Fruit fly (Drosophila melanogaster): ENCODE results near the gene amx.

Gene amx

DNA sequence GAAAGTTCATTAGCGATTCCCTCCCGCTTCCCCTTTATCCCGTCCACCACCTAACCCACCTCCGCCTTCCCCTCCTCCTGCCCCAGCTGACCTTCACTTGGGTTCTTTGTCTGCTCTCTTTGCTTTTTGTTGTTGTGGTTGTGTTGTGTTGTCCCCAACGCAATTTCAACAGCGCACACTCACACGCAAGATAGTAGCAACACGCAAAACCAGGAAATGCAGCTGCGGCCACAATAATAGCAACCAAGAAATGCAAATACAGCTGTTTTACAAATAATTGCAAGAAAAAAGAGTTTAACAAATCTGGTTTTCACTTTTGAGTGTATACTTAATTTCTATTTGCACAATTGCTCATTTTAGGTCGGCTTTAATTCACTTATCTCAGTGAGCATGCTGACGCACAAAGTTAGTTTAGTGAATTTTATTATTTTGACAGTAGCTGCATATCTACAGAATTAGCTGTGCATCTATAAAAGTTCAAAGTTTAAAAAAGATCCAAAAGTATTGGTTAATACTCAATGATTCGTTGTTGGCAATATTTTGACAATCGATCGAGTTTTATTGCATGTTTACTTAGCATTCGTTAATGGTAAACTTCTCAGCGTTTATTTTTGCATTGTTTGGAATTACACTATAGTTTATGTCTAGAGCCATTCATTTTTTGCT is 4.2 kb upstream of the amx start (continued):
- TF ChIP-seq cwo (GFP tag; optimal IDR thresholded peaks at IDR 0.05) (no peak), CG2116 (GFP tag; optimal IDR thresholded peaks at IDR 0.05) (no peak), yki (optimal IDR thresholded peaks at IDR 0.05) (no peak), CG8944 (GFP tag; optimal IDR thresholded peaks at IDR 0.05) (no peak), Ets97D (GFP tag; optimal IDR thresholded peaks at IDR 0.05) (no peak), Stat92E (GFP tag; optimal IDR thresholded peaks at IDR 0.05) (no peak), CG17186 (GFP tag; optimal IDR thresholded peaks at IDR 0.05) (no peak), kah (GFP tag; optimal IDR thresholded peaks at IDR 0.05) (no peak), her (GFP tag; optimal IDR thresholded peaks at IDR 0.05) (no peak), CG9797 (GFP tag; optimal IDR thresholded peaks at IDR 0.05) (no peak), Dref (GFP tag; IDR thresholded peaks at IDR 0.05) (no peak), Rfx (GFP tag; IDR thresholded peaks at IDR 0.05) (no peak), CHES-1-like (GFP tag; optimal IDR thresholded peaks at IDR 0.05) (no peak), CG11696 (GFP tag; IDR thresholded peaks at IDR 0.05) (peak; percentile 95), CG4730 (GFP tag; IDR thresholded peaks at IDR 0.05) (no peak), mirr (GFP tag; optimal IDR thresholded peaks at IDR 0.05) (no peak), slbo (GFP tag; IDR thresholded peaks at IDR 0.05) (peak; percentile 51), CG10565 (GFP tag; optimal IDR thresholded peaks at IDR 0.05) (no peak), NC2α (GFP tag; optimal IDR thresholded peaks at IDR 0.05) (no peak), Atf6 (GFP tag; IDR thresholded peaks at IDR 0.05) (no peak), sqz (GFP tag; optimal IDR thresholded peaks at IDR 0.05) (no peak), nom (GFP tag; optimal IDR thresholded peaks at IDR 0.05) (peak; percentile 44), luna (GFP tag; optimal IDR thresholded peaks at IDR 0.05) (no peak), CG4820 (GFP tag; optimal IDR thresholded peaks at IDR 0.05) (no peak), ems (GFP tag; optimal IDR thresholded peaks at IDR 0.05) (no peak), unc-4 (GFP tag; IDR thresholded peaks at IDR 0.05; ENCODE audit: partially characterized antibody) (no peak), corto (GFP tag; optimal IDR thresholded peaks at IDR 0.05) (no peak), sc (optimal IDR thresholded peaks at IDR 0.05) (no peak), sc (GFP tag; optimal IDR thresholded peaks at IDR 0.05) (no peak), exex (tag; optimal IDR thresholded peaks at IDR 0.05) (no peak), CG12769 (tag; optimal IDR thresholded peaks at IDR 0.05) (no peak), bsh (GFP tag; optimal IDR thresholded peaks at IDR 0.05) (peak; percentile 1 to 37), Max (GFP tag; optimal IDR thresholded peaks at IDR 0.05) (no peak), odd (GFP tag; optimal IDR thresholded peaks at IDR 0.05) (no peak), Chrac-16 (GFP tag; optimal IDR thresholded peaks at IDR 0.05) (no peak), CG31441 (GFP tag; IDR thresholded peaks at IDR 0.05) (no peak), chif (GFP tag; optimal IDR thresholded peaks at IDR 0.05) (peak in 1 of 2 experiments; percentile 4), CoRest (tag; optimal IDR thresholded peaks at IDR 0.05) (peak; percentile 9), CG13287 (GFP tag; IDR thresholded peaks at IDR 0.05; ENCODE audit: partially characterized antibody) (no peak), Mad (GFP tag; optimal IDR thresholded peaks at IDR 0.05) (no peak), CG30431 (GFP tag; optimal IDR thresholded peaks at IDR 0.05) (no peak), sens (GFP tag) (peak; percentile 77), CG3065 (GFP tag; optimal IDR thresholded peaks at IDR 0.05) (no peak), Lpt (GFP tag; optimal IDR thresholded peaks at IDR 0.05) (no peak), Aef1 (GFP tag; IDR thresholded peaks at IDR 0.05) (no peak), Hey (tag; optimal IDR thresholded peaks at IDR 0.05) (no peak), chinmo (GFP tag; IDR thresholded peaks at IDR 0.05; ENCODE audit: partially characterized antibody) (no peak), CG13775 (GFP tag; optimal IDR thresholded peaks at IDR 0.05) (no peak), CG11247 (GFP tag; IDR thresholded peaks at IDR 0.05) (no peak), CG9215 (GFP tag; IDR thresholded peaks at IDR 0.05) (no peak), CG33557 (GFP tag; optimal IDR thresholded peaks at IDR 0.05) (no peak)

All from whole organism, embryonic.